Worm (Caenorhabditis elegans): ENCODE data around the gene D2096.10.

ce11 chrIV:8428492-8428891, 39.5 kb upstream of the D2096.10 start:
- peak; percentile 36 for TF ChIP-seq ces-1 (GFP tag; optimal IDR thresholded peaks at IDR 0.05)
- TF ChIP-seq elt-3 (tag; optimal IDR thresholded peaks at IDR 0.05), result no peak
- peak; percentile 78 for TF ChIP-seq lsy-2 (tag; optimal IDR thresholded peaks at IDR 0.05)
- no peak for TF ChIP-seq snpc-4 (tag; optimal IDR thresholded peaks at IDR 0.05)
- TF ChIP-seq unc-62 (GFP tag; optimal IDR thresholded peaks at IDR 0.05), result no peak
- peak; percentile 28 for TF ChIP-seq cnd-1 (tag; optimal IDR thresholded peaks at IDR 0.05)
- peak; percentile 30 for TF ChIP-seq pha-4 (tag; optimal IDR thresholded peaks at IDR 0.05)
